Fruit fly (Drosophila melanogaster): ENCODE results near the gene Dsk.

dm6 chr3R:4176728-4177127, 13.3 kb downstream of the Dsk start:
- TF ChIP-seq CG8478 (optimal IDR thresholded peaks at IDR 0.05) (no peak), CTCF (optimal IDR thresholded peaks at IDR 0.05) (no peak)
